Fruit fly (Drosophila melanogaster) whole organism, embryonic: ENCODE measurements around the gene CG9776.

ENCODE experiments used
- BtbVII ChIP-seq: fragments of 200-800 bp; sonication (Bioruptor generic); optimal IDR thresholded peaks from 3 replicates; lab custom pipeline; 2017; ENCODE audit warnings: missing biosample characterization, mild to moderate bottlenecking, missing genetic modification characterization
- CG10543 ChIP-seq: fragments of 200-800 bp; sonication (Bioruptor generic); optimal IDR thresholded peaks from 3 replicates; lab custom pipeline; 2017; ENCODE audit warnings: missing biosample characterization, mild to moderate bottlenecking, missing genetic modification characterization, moderate library complexity
- CG11723 ChIP-seq: fragments of 200-800 bp; sonication (Bioruptor generic); optimal IDR thresholded peaks from 2 replicates; lab custom pipeline; 2017; ENCODE audit warnings: missing biosample characterization, mild to moderate bottlenecking, missing genetic modification characterization
- CG12659 ChIP-seq: fragments of 200-800 bp; sonication (Bioruptor generic); optimal IDR thresholded peaks from 3 replicates; lab custom pipeline; 2017; ENCODE audit warnings: mild to moderate bottlenecking, missing biosample characterization, missing genetic modification reagents, missing genetic modification characterization
- CG13287 ChIP-seq: fragments of 200-800 bp; sonication (Bioruptor generic); IDR thresholded peaks from 2 replicates; pipeline ENCODE4 v1.3.6; 2022; ENCODE audit warnings: missing biosample characterization, missing genetic modification characterization; ENCODE audit not compliant: partially characterized antibody
- CG13296 ChIP-seq: fragments of 200-800 bp; sonication (Bioruptor generic); optimal IDR thresholded peaks from 3 replicates; lab custom pipeline; 2018; ENCODE audit warnings: missing biosample characterization, mild to moderate bottlenecking, missing genetic modification characterization
- CG13624 ChIP-seq: fragments of 200-800 bp; sonication (Bioruptor generic); optimal IDR thresholded peaks from 2 replicates; lab custom pipeline; 2016; ENCODE audit warnings: missing biosample characterization, missing genetic modification characterization
- CG1602 ChIP-seq: fragments of 200-800 bp; sonication (Bioruptor generic); optimal IDR thresholded peaks from 3 replicates; lab custom pipeline; 2016; ENCODE audit warnings: missing biosample characterization, missing genetic modification characterization
- CG16815 ChIP-seq: fragments of 200-800 bp; sonication (Bioruptor generic); optimal IDR thresholded peaks from 3 replicates; lab custom pipeline; 2017; ENCODE audit warnings: missing biosample characterization, mild to moderate bottlenecking, missing genetic modification characterization
- CG17328 ChIP-seq: fragments of 200-800 bp; sonication (Bioruptor generic); IDR thresholded peaks from 2 replicates; pipeline ENCODE4 v1.3.6; 2022; ENCODE audit warnings: missing biosample characterization, missing genetic modification characterization
- CG17359 ChIP-seq: fragments of 200-800 bp; sonication (Bioruptor generic); optimal IDR thresholded peaks from 3 replicates; lab custom pipeline; 2018; ENCODE audit warnings: missing biosample characterization, mild to moderate bottlenecking, missing genetic modification characterization, moderate library complexity
- CG18619 ChIP-seq: fragments of 200-800 bp; sonication (Bioruptor generic); optimal IDR thresholded peaks from 3 replicates; lab custom pipeline; 2017; ENCODE audit warnings: missing biosample characterization, mild to moderate bottlenecking, missing genetic modification characterization
- CG2120 ChIP-seq: fragments of 200-800 bp; sonication (Bioruptor generic); optimal IDR thresholded peaks from 3 replicates; lab custom pipeline; 2016; ENCODE audit warnings: missing biosample characterization, missing genetic modification characterization
- CG34376 ChIP-seq: fragments of 200-800 bp; sonication (Bioruptor generic); optimal IDR thresholded peaks from 2 replicates; lab custom pipeline; 2018; ENCODE audit warnings: missing biosample characterization, mild to moderate bottlenecking, missing genetic modification characterization
- CG4328 ChIP-seq: fragments of 200-800 bp; sonication (Bioruptor generic); optimal IDR thresholded peaks from 3 replicates; lab custom pipeline; 2017; ENCODE audit warnings: missing biosample characterization, missing genetic modification reagents, missing genetic modification characterization
- CG4360 ChIP-seq: fragments of 200-800 bp; sonication (Bioruptor generic); IDR thresholded peaks from 2 replicates; pipeline ENCODE4 v1.3.6; 2022; ENCODE audit warnings: missing biosample characterization, missing genetic modification characterization
- CG4404 ChIP-seq: fragments of 200-800 bp; sonication (Bioruptor generic); IDR thresholded peaks from 2 replicates; pipeline ENCODE4 v1.3.6; 2022; ENCODE audit warnings: missing biosample characterization, missing genetic modification characterization
- CG6689 ChIP-seq: fragments of 200-800 bp; sonication (Bioruptor generic); IDR thresholded peaks from 2 replicates; pipeline ENCODE4 v1.3.6; 2022; ENCODE audit warnings: missing biosample characterization, missing genetic modification characterization
- CG8290 ChIP-seq, 3 experiments: fragments of 200-800 bp; sonication (Bioruptor generic); optimal IDR thresholded peaks; 2 replicates each; lab custom pipeline; 2016 to 2019; ENCODE audit warnings: missing biosample characterization in 3 of 3, missing genetic modification characterization in 3 of 3, mild to moderate bottlenecking in 2 of 3, moderate library complexity in 1 of 3
- CG8478 ChIP-seq: fragments of >200 bp; optimal IDR thresholded peaks from 2 replicates; lab custom pipeline; 2018
- Chrac-16 ChIP-seq: fragments of 200-800 bp; sonication (Bioruptor generic); optimal IDR thresholded peaks from 3 replicates; lab custom pipeline; 2016; ENCODE audit warnings: missing biosample characterization, missing genetic modification characterization
- Deaf1 ChIP-seq: fragments of 200-800 bp; optimal IDR thresholded peaks from 3 replicates; lab custom pipeline; 2019; ENCODE audit warnings: missing biosample characterization, mild to moderate bottlenecking, missing genetic modification characterization, moderate library complexity
- Fer3 ChIP-seq: fragments of 200-800 bp; sonication (Bioruptor generic); optimal IDR thresholded peaks from 2 replicates; lab custom pipeline; 2018; ENCODE audit warnings: missing biosample characterization, mild to moderate bottlenecking, missing genetic modification characterization, moderate library complexity
- Hr3 ChIP-seq: fragments of 200-800 bp; sonication (Bioruptor generic); optimal IDR thresholded peaks from 3 replicates; lab custom pipeline; 2016; ENCODE audit warnings: missing biosample characterization, missing genetic modification characterization
- Lhr ChIP-seq: fragments of 200-800 bp; sonication (Bioruptor generic); optimal IDR thresholded peaks from 3 replicates; lab custom pipeline; 2017; ENCODE audit warnings: mild to moderate bottlenecking, missing biosample characterization, missing genetic modification reagents, missing genetic modification characterization
- Med ChIP-seq: fragments of 200-800 bp; sonication (Bioruptor generic); peaks from one replicate; lab custom pipeline; 2016; ENCODE audit warnings: missing biosample characterization, missing genetic modification characterization, mild to moderate bottlenecking, inconsistent platforms, moderate library complexity
- Nf-YC ChIP-seq: fragments of 200-800 bp; optimal IDR thresholded peaks from 3 replicates; lab custom pipeline; 2019; ENCODE audit warnings: missing biosample characterization, mild to moderate bottlenecking, missing genetic modification characterization, moderate library complexity
- Opbp ChIP-seq: fragments of 200-800 bp; sonication (Bioruptor generic); IDR thresholded peaks from 3 replicates; pipeline ENCODE4 v1.3.6; 2022; ENCODE audit warnings: missing biosample characterization, missing genetic modification characterization; ENCODE audit not compliant: partially characterized antibody
- PHDP ChIP-seq: fragments of 200-800 bp; sonication (Bioruptor generic); optimal IDR thresholded peaks from 3 replicates; lab custom pipeline; 2018; ENCODE audit warnings: missing biosample characterization, mild to moderate bottlenecking, missing genetic modification characterization, moderate library complexity
- Poxn ChIP-seq: fragments of 200-800 bp; sonication (Bioruptor generic); IDR thresholded peaks from 2 replicates; pipeline ENCODE4 v1.3.6; 2022; ENCODE audit warnings: missing biosample characterization, missing genetic modification characterization
- Scr ChIP-seq: fragments of 200-800 bp; sonication (Bioruptor generic); IDR thresholded peaks from 2 replicates; pipeline ENCODE4 v1.3.6; 2022; ENCODE audit warnings: missing biosample characterization, missing genetic modification characterization; ENCODE audit not compliant: partially characterized antibody
- Six4 ChIP-seq: fragments of 200-800 bp; sonication (Bioruptor generic); optimal IDR thresholded peaks from 2 replicates; lab custom pipeline; 2016; ENCODE audit warnings: missing biosample characterization, missing genetic modification characterization
- ato ChIP-seq: fragments of 200-800 bp; sonication (Bioruptor generic); IDR thresholded peaks from 2 replicates; pipeline ENCODE4 v1.3.6; 2022; ENCODE audit warnings: missing biosample characterization, missing genetic modification characterization; ENCODE audit not compliant: partially characterized antibody
- bowl ChIP-seq: fragments of 200-800 bp; sonication (Bioruptor generic); IDR thresholded peaks from 2 replicates; pipeline ENCODE4 v1.3.6; 2022; ENCODE audit warnings: missing biosample characterization, missing genetic modification characterization
- cad ChIP-seq: fragments of >200 bp; optimal IDR thresholded peaks from 2 replicates; lab custom pipeline; 2017; ENCODE audit warnings: missing biosample characterization, missing genetic modification characterization
- cas ChIP-seq: fragments of 200-800 bp; sonication (Bioruptor generic); IDR thresholded peaks from 2 replicates; pipeline ENCODE4 v1.3.6; 2022; ENCODE audit warnings: missing biosample characterization, missing genetic modification characterization
- chinmo ChIP-seq: fragments of 200-800 bp; sonication (Bioruptor generic); IDR thresholded peaks from 4 replicates; pipeline ENCODE4 v1.3.6; 2022; ENCODE audit warnings: missing biosample characterization, missing genetic modification characterization; ENCODE audit not compliant: partially characterized antibody
- chm ChIP-seq: fragments of 200-800 bp; sonication (Bioruptor generic); IDR thresholded peaks from 2 replicates; pipeline ENCODE4 v1.3.6; 2022; ENCODE audit warnings: missing biosample characterization, missing genetic modification characterization
- dan ChIP-seq: fragments of 200-800 bp; sonication (Bioruptor generic); IDR thresholded peaks from 2 replicates; pipeline ENCODE4 v1.3.6; 2022; ENCODE audit warnings: missing biosample characterization, missing genetic modification characterization
- eyg ChIP-seq: fragments of 200-800 bp; sonication (Bioruptor generic); optimal IDR thresholded peaks from 3 replicates; lab custom pipeline; 2016; ENCODE audit warnings: missing biosample characterization, missing genetic modification characterization
- grn ChIP-seq: fragments of 200-800 bp; sonication (Bioruptor generic); optimal IDR thresholded peaks from 3 replicates; lab custom pipeline; 2017; ENCODE audit warnings: missing biosample characterization, missing genetic modification characterization
- hbn ChIP-seq: fragments of 200-800 bp; sonication (Bioruptor generic); IDR thresholded peaks from 2 replicates; pipeline ENCODE4 v1.3.6; 2022; ENCODE audit warnings: missing biosample characterization, missing genetic modification characterization; ENCODE audit not compliant: partially characterized antibody
- insv ChIP-seq, 2 experiments: fragments of 200-800 bp; sonication (Bioruptor generic); optimal IDR thresholded peaks; 3 replicates each; lab custom pipeline; 2016 to 2018; ENCODE audit warnings: missing biosample characterization in 2 of 2, missing genetic modification characterization in 2 of 2
- kah ChIP-seq: fragments of 200-800 bp; sonication (Bioruptor generic); optimal IDR thresholded peaks from 2 replicates; lab custom pipeline; 2018; ENCODE audit warnings: missing biosample characterization, mild to moderate bottlenecking, missing genetic modification characterization
- lola ChIP-seq, 3 experiments: fragments of >200 bp in 2 of 3; fragments of 200-800 bp in 1 of 3; sonication (Bioruptor generic) in 1 of 3; optimal IDR thresholded peaks; 2 replicates each; lab custom pipeline; 2017 to 2019; ENCODE audit warnings: missing biosample characterization in 3 of 3, missing genetic modification characterization in 3 of 3, mild to moderate bottlenecking in 1 of 3, moderate library complexity in 1 of 3
- nerfin-1 ChIP-seq: fragments of 200-800 bp; sonication (Bioruptor generic); optimal IDR thresholded peaks from 3 replicates; lab custom pipeline; 2019; ENCODE audit warnings: missing biosample characterization, mild to moderate bottlenecking, missing genetic modification characterization, moderate library complexity
- rib ChIP-seq: fragments of 200-800 bp; sonication (Bioruptor generic); IDR thresholded peaks from 2 replicates; pipeline ENCODE4 v1.3.6; 2022; ENCODE audit warnings: missing biosample characterization, missing genetic modification characterization
- stc ChIP-seq: fragments of 200-800 bp; sonication (Bioruptor generic); IDR thresholded peaks from 2 replicates; pipeline ENCODE4 v1.3.6; 2022; ENCODE audit warnings: missing biosample characterization, missing genetic modification characterization
- ttk ChIP-seq: fragments of 200-800 bp; sonication (Bioruptor generic); IDR thresholded peaks from 2 replicates; pipeline ENCODE4 v2.1.2; 2022; ENCODE audit warnings: missing biosample characterization, missing genetic modification characterization
- vvl ChIP-seq: fragments of 200-800 bp; sonication (Bioruptor generic); IDR thresholded peaks from 2 replicates; pipeline ENCODE4 v1.3.6; 2022; ENCODE audit warnings: missing biosample characterization, missing genetic modification characterization
- wdn ChIP-seq: fragments of 200-800 bp; sonication (Bioruptor generic); IDR thresholded peaks from 2 replicates; pipeline ENCODE4 v1.3.6; 2022; ENCODE audit warnings: missing biosample characterization, missing genetic modification characterization

Gene CG9776

DNA sequence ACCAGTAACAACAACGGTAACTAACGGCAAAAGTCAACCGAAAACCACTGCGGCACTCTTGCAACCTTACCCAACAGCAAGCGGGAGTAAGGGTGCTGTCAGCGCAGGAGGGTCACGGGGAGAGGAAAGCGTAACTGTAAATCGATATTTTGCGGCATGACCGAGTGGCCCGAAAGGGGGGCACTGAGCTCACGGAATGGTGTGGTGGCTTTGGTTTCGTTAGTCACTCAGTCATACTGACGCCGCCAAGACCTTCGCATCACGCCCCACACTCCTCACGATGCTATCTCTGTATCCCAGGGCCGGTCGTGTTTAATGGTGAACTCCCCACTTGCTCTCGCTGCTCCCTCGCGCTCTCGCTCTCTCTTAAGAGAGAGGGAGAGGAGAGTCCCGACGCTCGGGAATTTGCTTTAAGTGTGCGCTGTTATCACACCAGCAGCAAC is 26.8 kb upstream of the CG9776 start (continued):
- no peak for TF ChIP-seq dan (GFP tag; lab: Robert Waterston, UW)
- TF ChIP-seq Lhr, result peak; percentile 7
- TF ChIP-seq Six4, result no peak
- TF ChIP-seq kah (GFP tag; lab: Kevin White, UChicago), result no peak
- no peak for TF ChIP-seq CG8290 (GFP tag; optimal IDR thresholded peaks at IDR 0.05; lab: Kevin White, UChicago)
- TF ChIP-seq CG8290 (tag; optimal IDR thresholded peaks at IDR 0.05; lab: Kevin White, UChicago), result peak in 1 of 2 experiments; percentile 40
- TF ChIP-seq ttk (GFP tag; lab: Robert Waterston, UW), result no peak
- TF ChIP-seq CG4404 (GFP tag; lab: Robert Waterston, UW), result no peak
- TF ChIP-seq Fer3 (tag; lab: Kevin White, UChicago), result no peak
- peak; percentile 48; the same call in 1 of the 3 replicates for TF ChIP-seq Opbp
- TF ChIP-seq Hr3 (GFP tag; lab: Kevin White, UChicago), result no peak
- no peak for TF ChIP-seq lola (GFP tag; optimal IDR thresholded peaks at IDR 0.05; lab: Kevin White, UChicago)
- no peak for TF ChIP-seq CG18619
- TF ChIP-seq CG17328, result no peak
- TF ChIP-seq Nf-YC (tag; lab: Kevin White, UChicago), result no peak
- peak; percentile 75; the same call in 1 of the 4 replicates for TF ChIP-seq chinmo (GFP tag; lab: Robert Waterston, UW)
- no peak for TF ChIP-seq CG13624 (GFP tag; lab: Kevin White, UChicago)
- no peak for TF ChIP-seq CG6689 (GFP tag; lab: Robert Waterston, UW)
- TF ChIP-seq CG4360 (GFP tag; lab: Robert Waterston, UW), result peak; percentile 52; the same call in 1 of the 2 replicates
- TF ChIP-seq CG17359 (tag; lab: Kevin White, UChicago), result no peak
- peak; percentile 38; the same call in 1 of the 2 replicates for TF ChIP-seq rib (GFP tag; lab: Robert Waterston, UW)
- no peak for TF ChIP-seq CG12659 (GFP tag; lab: Kevin White, UChicago)
- TF ChIP-seq CG4328 (GFP tag; lab: Kevin White, UChicago), result no peak
- no peak for TF ChIP-seq ato (GFP tag; lab: Robert Waterston, UW)
- no peak for TF ChIP-seq vvl (GFP tag; lab: Robert Waterston, UW)
- no peak for TF ChIP-seq chm (GFP tag; lab: Robert Waterston, UW)
- TF ChIP-seq wdn (GFP tag; lab: Robert Waterston, UW), result no peak
- TF ChIP-seq eyg (GFP tag; lab: Kevin White, UChicago), result no peak
- TF ChIP-seq Chrac-16 (GFP tag; lab: Kevin White, UChicago), result no peak
- TF ChIP-seq CG10543 (GFP tag; lab: Kevin White, UChicago), result peak; percentile 72
- TF ChIP-seq bowl (GFP tag; lab: Robert Waterston, UW), result no peak
- TF ChIP-seq CG1602 (GFP tag; lab: Kevin White, UChicago), result no peak
- no peak for TF ChIP-seq nerfin-1 (tag; lab: Kevin White, UChicago)
- TF ChIP-seq cas, result no peak
- TF ChIP-seq PHDP (tag; lab: Kevin White, UChicago), result no peak
- no peak for TF ChIP-seq CG16815
- TF ChIP-seq CG2120 (GFP tag; lab: Kevin White, UChicago), result no peak
- no peak; the same call in 1 of the 2 replicates for TF ChIP-seq CG13287 (GFP tag; lab: Robert Waterston, UW)
- TF ChIP-seq Poxn (GFP tag; lab: Robert Waterston, UW), result no peak
- TF ChIP-seq stc (GFP tag; lab: Robert Waterston, UW), result no peak
- no peak for TF ChIP-seq insv (GFP tag; optimal IDR thresholded peaks at IDR 0.05; lab: Kevin White, UChicago)
- no peak for TF ChIP-seq BtbVII (GFP tag; lab: Kevin White, UChicago)
- TF ChIP-seq CG8478 (lab: Kevin White, UChicago), result peak; percentile 29
- TF ChIP-seq grn (GFP tag; lab: Kevin White, UChicago), result peak; percentile 51
- TF ChIP-seq Deaf1 (tag; lab: Kevin White, UChicago), result peak; percentile 88
- no peak for TF ChIP-seq hbn (GFP tag; lab: Robert Waterston, UW)
- TF ChIP-seq Scr (GFP tag; lab: Robert Waterston, UW), result 0 out of 2 replicates have a peak, but pooled peaks have one; percentile 25
- peak; percentile 6 for TF ChIP-seq CG34376 (GFP tag; lab: Kevin White, UChicago)
- TF ChIP-seq cad (GFP tag; lab: Kevin White, UChicago), result no peak
- TF ChIP-seq CG11723, result no peak
- TF ChIP-seq Med (GFP tag; lab: Kevin White, UChicago), result peak; percentile 87
- no peak for TF ChIP-seq CG13296 (GFP tag; lab: Kevin White, UChicago)
